Fruit fly (Drosophila melanogaster): ENCODE data around the gene CG14450.

- TF ChIP-seq pan (optimal IDR thresholded peaks at IDR 0.05), result no peak
- TF ChIP-seq foxo (GFP tag; optimal IDR thresholded peaks at IDR 0.05), result no peak
- no peak for TF ChIP-seq br (GFP tag; optimal IDR thresholded peaks at IDR 0.05)
- no peak for TF ChIP-seq OdsH (GFP tag; optimal IDR thresholded peaks at IDR 0.05)
- no peak for TF ChIP-seq Dfd (GFP tag; optimal IDR thresholded peaks at IDR 0.05)
These were observed 3.8 kb upstream of the CG14450 start for dm6 chr3L:22731393-22731792.
